Worm (Caenorhabditis elegans): ENCODE results near the gene odc-1.

- TF ChIP-seq F49E8.2 (tag; optimal IDR thresholded peaks at IDR 0.05; ENCODE audit: insufficient read depth) (peak; percentile 38), lir-1 (GFP tag; conservative IDR thresholded peaks at IDR 0.05) (no peak), nhr-90 (tag; optimal IDR thresholded peaks at IDR 0.05) (peak; percentile 82), xnd-1 (tag; optimal IDR thresholded peaks at IDR 0.05) (no peak), madf-3 (GFP tag; IDR thresholded peaks at IDR 0.05) (no peak), snpc-4 (GFP tag; optimal IDR thresholded peaks at IDR 0.05) (peak; percentile 69), snpc-4 (tag; optimal IDR thresholded peaks at IDR 0.05) (peak in 2 of 4 experiments; percentile 64 to 72)
These were observed 11.2 kb downstream of the odc-1 start for ce11 chrV:6888828-6889227.
